Worm (Caenorhabditis elegans): ENCODE data around the gene ZK622.1.

DNA sequence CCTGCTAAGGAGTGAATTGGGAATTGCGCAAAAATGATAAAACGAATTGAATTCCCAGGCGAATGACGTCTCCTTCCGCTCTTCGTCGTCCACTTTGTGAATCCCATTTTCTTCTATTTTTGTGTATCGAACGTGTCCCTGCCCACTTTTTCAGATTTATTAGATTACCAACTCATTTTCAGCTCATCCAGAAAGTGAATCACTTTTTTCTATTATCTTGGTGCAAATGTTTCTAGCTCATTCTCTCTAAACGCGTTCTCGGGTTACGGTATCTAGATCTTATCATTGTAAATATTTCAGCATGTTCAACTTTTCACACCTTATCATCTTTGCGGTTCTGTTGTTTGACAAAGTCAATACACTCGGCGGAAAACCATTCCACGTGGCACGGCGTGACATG lies 4.5 kb upstream of the ZK622.1 start, which contains the start of gene ZK622.5:
- no peak for TF ChIP-seq B0019.2 (GFP tag; conservative IDR thresholded peaks at IDR 0.05)
- no peak for TF ChIP-seq K12H6.12 (tag; optimal IDR thresholded peaks at IDR 0.05)
- TF ChIP-seq attf-5 (GFP tag; optimal IDR thresholded peaks at IDR 0.05): no peak
- no peak for TF ChIP-seq dox-1 (GFP tag; IDR thresholded peaks at IDR 0.05)
- TF ChIP-seq K11D2.4 (GFP tag; IDR thresholded peaks at IDR 0.05): no peak
- TF ChIP-seq nfyb-1 (GFP tag; IDR thresholded peaks at IDR 0.05): no peak
- no peak for TF ChIP-seq aptf-2 (GFP tag; conservative IDR thresholded peaks at IDR 0.05)
- TF ChIP-seq F39B2.1 (GFP tag; IDR thresholded peaks at IDR 0.05): no peak
